Fruit fly (Drosophila melanogaster): Measurements from ENCODE around the gene CG45067.

CG45067 gene

DNA sequence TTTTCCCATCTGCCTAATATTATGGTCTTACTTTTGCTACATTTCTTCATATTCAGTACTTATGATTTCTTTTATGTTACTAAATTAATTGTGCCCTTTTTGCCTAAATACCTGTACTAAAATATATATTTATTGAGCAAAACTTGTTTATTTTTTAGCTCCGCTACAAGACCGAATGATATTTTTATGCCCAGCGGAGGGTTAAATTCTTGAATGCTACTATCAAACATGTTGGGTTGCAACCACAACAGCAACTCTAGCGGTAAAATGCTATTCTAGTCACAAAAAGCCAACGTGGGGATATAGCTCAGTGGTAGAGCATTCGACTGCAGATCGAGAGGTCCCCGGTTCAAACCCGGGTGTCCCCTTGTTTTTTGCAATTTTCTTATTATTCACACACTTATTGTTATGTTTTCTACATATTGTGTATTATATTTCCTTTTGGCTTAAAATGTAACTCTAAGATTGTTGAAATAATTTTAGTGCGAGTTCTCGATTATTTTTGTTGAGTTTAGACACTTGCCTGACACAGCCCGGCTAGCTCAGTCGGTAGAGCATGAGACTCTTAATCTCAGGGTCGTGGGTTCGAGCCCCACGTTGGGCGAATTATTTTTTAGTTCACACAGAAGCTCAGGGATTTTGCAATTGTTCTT lies 18.1 kb downstream of the CG45067 start (continued):
- peak; percentile 95 for TF ChIP-seq Opbp (GFP tag; IDR thresholded peaks at IDR 0.05; ENCODE audit: partially characterized antibody)
- peak; percentile 45; the same call in 1 of the 3 replicates for TF ChIP-seq CG2889 (GFP tag; IDR thresholded peaks at IDR 0.05)
- TF ChIP-seq dysf (GFP tag; IDR thresholded peaks at IDR 0.05): peak; percentile 35; the same call in 1 of the 3 replicates
- peak; percentile 3 for TF ChIP-seq CG12769 (tag; optimal IDR thresholded peaks at IDR 0.05)
- no peak for TF ChIP-seq CG9727 (GFP tag; optimal IDR thresholded peaks at IDR 0.05)
- TF ChIP-seq CG3065 (GFP tag; optimal IDR thresholded peaks at IDR 0.05): no peak
- TF ChIP-seq en (GFP tag; optimal IDR thresholded peaks at IDR 0.05): peak; percentile 5
- TF ChIP-seq Pdp1 (GFP tag; optimal IDR thresholded peaks at IDR 0.05): no peak
- 0 out of 2 replicates have a peak, but pooled peaks have one; percentile 6 for TF ChIP-seq cas (GFP tag; IDR thresholded peaks at IDR 0.05)
- TF ChIP-seq CG13894 (tag; optimal IDR thresholded peaks at IDR 0.05): peak; percentile 40
- TF ChIP-seq CG32767 (GFP tag; IDR thresholded peaks at IDR 0.05): no peak
- no peak for TF ChIP-seq Hr51 (GFP tag; optimal IDR thresholded peaks at IDR 0.05)
- peak; percentile 40; the same call in 1 of the 2 replicates for TF ChIP-seq NFAT (GFP tag; IDR thresholded peaks at IDR 0.05)
- peak; percentile 16 for TF ChIP-seq pnt (GFP tag; optimal IDR thresholded peaks at IDR 0.05)
- TF ChIP-seq corto (GFP tag; optimal IDR thresholded peaks at IDR 0.05): peak; percentile 15
- TF ChIP-seq chinmo (GFP tag; IDR thresholded peaks at IDR 0.05; ENCODE audit: partially characterized antibody): peak; percentile 54; the same call in 2 of the 4 replicates
- no peak for TF ChIP-seq Rx (GFP tag; IDR thresholded peaks at IDR 0.05)
- no peak for TF ChIP-seq shn (GFP tag; optimal IDR thresholded peaks at IDR 0.05)
- TF ChIP-seq wor (GFP tag; IDR thresholded peaks at IDR 0.05): no peak
- TF ChIP-seq CG14667 (GFP tag; IDR thresholded peaks at IDR 0.05): no peak
- TF ChIP-seq Gug (GFP tag; IDR thresholded peaks at IDR 0.05): no peak
- no peak for TF ChIP-seq psq (GFP tag; optimal IDR thresholded peaks at IDR 0.05)
- TF ChIP-seq Hr3 (GFP tag; optimal IDR thresholded peaks at IDR 0.05): no peak

DNA sequence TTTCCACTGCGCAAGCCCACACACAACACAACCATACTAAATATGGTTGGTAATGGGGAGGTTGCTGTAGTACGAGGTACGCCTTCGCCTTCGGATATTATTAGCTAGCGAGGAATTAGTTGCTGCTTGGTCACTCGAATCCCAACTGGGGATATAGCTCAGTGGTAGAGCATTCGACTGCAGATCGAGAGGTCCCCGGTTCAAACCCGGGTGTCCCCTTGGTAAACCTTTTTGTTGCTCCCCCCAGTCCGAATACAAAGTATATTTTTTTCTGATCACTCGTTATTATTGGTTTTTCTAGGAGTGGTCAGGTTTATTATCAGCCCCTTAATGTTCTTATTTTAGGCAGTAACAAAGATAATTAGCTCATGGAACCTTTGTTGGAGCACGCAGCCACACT lies 18.7 kb downstream of the CG45067 start:
- TF ChIP-seq BEAF-32 (GFP tag; optimal IDR thresholded peaks at IDR 0.05): no peak
- TF ChIP-seq sna (GFP tag; IDR thresholded peaks at IDR 0.05; ENCODE audit: partially characterized antibody): no peak; the same call in 1 of the 2 replicates
- no peak for TF ChIP-seq BtbVII (GFP tag; optimal IDR thresholded peaks at IDR 0.05)
- TF ChIP-seq sens (GFP tag): peak; percentile 20
- TF ChIP-seq CG15073 (GFP tag; optimal IDR thresholded peaks at IDR 0.05): no peak
- no peak for TF ChIP-seq Meics (GFP tag; optimal IDR thresholded peaks at IDR 0.05)
- TF ChIP-seq jing (GFP tag; optimal IDR thresholded peaks at IDR 0.05): no peak
- no peak for TF ChIP-seq Eip74EF (GFP tag; optimal IDR thresholded peaks at IDR 0.05)
- TF ChIP-seq Deaf1 (tag; optimal IDR thresholded peaks at IDR 0.05): no peak
- no peak for TF ChIP-seq ab (GFP tag; optimal IDR thresholded peaks at IDR 0.05)
- TF ChIP-seq unc-4 (GFP tag; IDR thresholded peaks at IDR 0.05; ENCODE audit: partially characterized antibody): 0 out of 2 replicates have a peak, but pooled peaks have one; percentile 32
- no peak for TF ChIP-seq CG1647 (GFP tag; optimal IDR thresholded peaks at IDR 0.05)
- TF ChIP-seq kni (GFP tag; optimal IDR thresholded peaks at IDR 0.05): no peak
- no peak for TF ChIP-seq z (GFP tag; IDR thresholded peaks at IDR 0.05)
- TF ChIP-seq CG6854 (GFP tag; optimal IDR thresholded peaks at IDR 0.05): peak; percentile 28
- peak; percentile 80 for TF ChIP-seq tna (GFP tag; IDR thresholded peaks at IDR 0.05; ENCODE audit: partially characterized antibody)
- TF ChIP-seq D19B (GFP tag; optimal IDR thresholded peaks at IDR 0.05): no peak
- no peak for TF ChIP-seq CG4730 (GFP tag; IDR thresholded peaks at IDR 0.05)
- TF ChIP-seq Fer1 (GFP tag; optimal IDR thresholded peaks at IDR 0.05): no peak
- TF ChIP-seq CG32767 (GFP tag; IDR thresholded peaks at IDR 0.05): no peak
- TF ChIP-seq lov (optimal IDR thresholded peaks at IDR 0.05): no peak
- peak; percentile 28; the same call in 1 of the 3 replicates for TF ChIP-seq lov (GFP tag; IDR thresholded peaks at IDR 0.05)
- TF ChIP-seq CoRest (tag; optimal IDR thresholded peaks at IDR 0.05): no peak
- no peak for TF ChIP-seq CG12744 (GFP tag; optimal IDR thresholded peaks at IDR 0.05)
- peak; percentile 52; the same call in 1 of the 3 replicates for TF ChIP-seq Doc3 (GFP tag; IDR thresholded peaks at IDR 0.05; ENCODE audit: partially characterized antibody)
- TF ChIP-seq chm (GFP tag; IDR thresholded peaks at IDR 0.05): peak; percentile 67
- peak; percentile 78 for TF ChIP-seq amos (GFP tag; IDR thresholded peaks at IDR 0.05; ENCODE audit: partially characterized antibody)

Measured in whole organism, embryonic.